Worm (Caenorhabditis elegans) whole organism, midembryonic: ENCODE data around the gene pde-3.

Experiments used
- med-1 ChIP-seq: sonication (generic microtip); optimal IDR thresholded peaks from 2 replicates; lab custom pipeline; 2017; ENCODE audit warnings: missing genetic modification characterization, mild to moderate bottlenecking, missing compliant biosample characterization, antibody characterized with exemption, missing genetic modification reagents; ENCODE audit not compliant: insufficient read depth
- tab-1 ChIP-seq: fragments of 200-800 bp; sonication (Bioruptor generic); IDR thresholded peaks from 2 replicates; pipeline ENCODE4 v1.3.6; 2022; ENCODE audit warnings: missing genetic modification characterization, missing compliant biosample characterization

DNA sequence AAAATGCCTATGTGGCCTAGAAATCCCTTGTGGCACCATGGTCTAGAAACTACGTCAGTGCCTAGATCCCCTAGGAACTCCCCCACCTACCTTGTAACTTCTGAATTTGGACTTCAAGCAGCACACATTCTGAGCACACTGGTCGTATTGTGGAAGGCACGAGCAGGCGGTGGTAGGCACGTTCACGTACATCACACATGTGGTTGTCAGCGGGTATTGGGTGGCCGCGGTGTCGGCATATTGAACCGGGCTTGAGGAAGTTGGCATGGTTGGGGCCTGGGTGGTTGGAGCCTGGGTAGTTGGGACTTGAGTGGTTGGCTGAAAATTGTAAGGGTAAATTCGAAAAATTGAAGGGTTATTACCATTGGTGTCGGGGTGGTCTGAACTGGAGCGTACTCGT, 11.8 kb upstream of the pde-3 start:
- TF ChIP-seq med-1 (GFP tag; lab: Kevin White, UChicago), result no peak
- no peak for TF ChIP-seq tab-1
